Worm (Caenorhabditis elegans) whole organism, L4 larva: ENCODE measurements around the gene sru-18.

Experiments used
- D1046.2 ChIP-seq: fragments of 200-800 bp; sonication (Bioruptor generic); IDR thresholded peaks from 2 replicates; pipeline ENCODE4 v1.3.6; 2022; ENCODE audit warnings: missing genetic modification characterization, missing compliant biosample characterization
- F44E2.7 ChIP-seq: fragments of 200-800 bp; sonication (Bioruptor generic); IDR thresholded peaks from 2 replicates; pipeline ENCODE4 v2.1.2; 2022; ENCODE audit warnings: missing genetic modification characterization, missing compliant biosample characterization
- R02D3.7 ChIP-seq: fragments of 150-350 bp; sonication (generic microtip); optimal IDR thresholded peaks from 3 replicates; lab custom pipeline; 2014; ENCODE audit warnings: missing biosample characterization, missing genetic modification characterization
- Y105C5A.15 ChIP-seq: fragments of 200-800 bp; sonication (Bioruptor generic); IDR thresholded peaks from 2 replicates; pipeline ENCODE4 v1.3.6; 2022; ENCODE audit warnings: missing genetic modification characterization, missing compliant biosample characterization
- Y75B8A.6 ChIP-seq: fragments of 200-800 bp; sonication (Bioruptor generic); IDR thresholded peaks from 2 replicates; pipeline ENCODE4 v1.3.6; 2022; ENCODE audit warnings: missing genetic modification reagents, missing genetic modification characterization, missing compliant biosample characterization
- cey-2 ChIP-seq: sonication (generic microtip); optimal IDR thresholded peaks from 3 replicates; lab custom pipeline; 2017; ENCODE audit warnings: missing genetic modification characterization, mild to moderate bottlenecking, missing compliant biosample characterization, antibody characterized with exemption, borderline replicate concordance; ENCODE audit not compliant: insufficient read depth
- dmd-9 ChIP-seq: fragments of 200-800 bp; sonication (Bioruptor generic); IDR thresholded peaks from 2 replicates; pipeline ENCODE4 v1.3.6; 2022; ENCODE audit warnings: missing genetic modification reagents, missing genetic modification characterization, missing compliant biosample characterization
- egl-43 ChIP-seq: fragments of 200-800 bp; sonication (Bioruptor generic); IDR thresholded peaks from 2 replicates; pipeline ENCODE4 v1.3.6; 2022; ENCODE audit warnings: missing genetic modification reagents, missing genetic modification characterization, missing compliant biosample characterization
- fos-1 ChIP-seq: fragments of 150-350 bp; optimal IDR thresholded peaks from 2 replicates; lab custom pipeline; 2014; ENCODE audit warnings: missing biosample characterization, missing genetic modification characterization
- lim-7 ChIP-seq: fragments of 200-800 bp; sonication (Bioruptor generic); IDR thresholded peaks from 2 replicates; pipeline ENCODE4 v1.3.6; 2022; ENCODE audit warnings: missing genetic modification characterization, missing compliant biosample characterization
- lin-1 ChIP-seq: fragments of 200-800 bp; sonication (Bioruptor generic); IDR thresholded peaks from 2 replicates; pipeline ENCODE4 v1.3.6; 2022; ENCODE audit warnings: missing genetic modification reagents, missing genetic modification characterization, missing compliant biosample characterization
- lin-15B ChIP-seq: fragments of 150-350 bp; sonication (generic microtip); optimal IDR thresholded peaks from 3 replicates; lab custom pipeline; 2014; ENCODE audit warnings: missing biosample characterization, missing genetic modification characterization
- lin-38 ChIP-seq: fragments of 200-800 bp; sonication (Bioruptor generic); IDR thresholded peaks from 2 replicates; pipeline ENCODE4 v1.3.6; 2022; ENCODE audit warnings: missing genetic modification reagents, missing genetic modification characterization, missing compliant biosample characterization
- lin-39 ChIP-seq: fragments of 150-350 bp; optimal IDR thresholded peaks from 2 replicates; lab custom pipeline; 2014; ENCODE audit warnings: missing biosample characterization, missing genetic modification reagents, missing genetic modification characterization
- lsy-2 ChIP-seq, 2 experiments: fragments of 150-350 bp in 1 of 2; sonication (generic microtip) in 1 of 2; optimal IDR thresholded peaks; 2 replicates each; lab custom pipeline; 2014 to 2017; ENCODE audit warnings: missing biosample characterization in 2 of 2, missing genetic modification characterization in 2 of 2
- madf-9 ChIP-seq: fragments of 200-800 bp; sonication (Bioruptor generic); conservative IDR thresholded peaks from 2 replicates; pipeline ENCODE4 v1.3.6; 2022; ENCODE audit warnings: missing genetic modification reagents, missing genetic modification characterization, missing compliant biosample characterization
- mdt-29 ChIP-seq: fragments of 200-800 bp; sonication (Bioruptor generic); IDR thresholded peaks from 2 replicates; pipeline ENCODE4 v1.3.6; 2022; ENCODE audit warnings: missing genetic modification reagents, missing genetic modification characterization, missing compliant biosample characterization
- mep-1 ChIP-seq: fragments of 150-350 bp; sonication (generic microtip); optimal IDR thresholded peaks from 3 replicates; lab custom pipeline; 2014; ENCODE audit warnings: missing biosample characterization, missing genetic modification characterization
- mes-2 ChIP-seq: sonication (generic microtip); optimal IDR thresholded peaks from 2 replicates; lab custom pipeline; 2016; ENCODE audit warnings: missing genotype, mild to moderate bottlenecking, missing genetic modification characterization, missing compliant biosample characterization; ENCODE audit not compliant: poor library complexity, severe bottlenecking
- nhr-10 ChIP-seq: fragments of 150-350 bp; optimal IDR thresholded peaks from 2 replicates; lab custom pipeline; 2014; ENCODE audit warnings: missing biosample characterization, missing genetic modification characterization
- nhr-11 ChIP-seq: fragments of 150-350 bp; optimal IDR thresholded peaks from 2 replicates; lab custom pipeline; 2014; ENCODE audit warnings: missing biosample characterization, missing genetic modification characterization
- nhr-111 ChIP-seq: fragments of 200-800 bp; sonication (Bioruptor generic); optimal IDR thresholded peaks from 2 replicates; lab custom pipeline; 2018; ENCODE audit warnings: mild to moderate bottlenecking, missing genetic modification characterization, missing compliant biosample characterization
- nhr-237 ChIP-seq: sonication (generic microtip); optimal IDR thresholded peaks from 2 replicates; lab custom pipeline; 2017; ENCODE audit warnings: missing biosample characterization, missing genetic modification characterization
- nhr-76 ChIP-seq: fragments of 150-350 bp; optimal IDR thresholded peaks from 2 replicates; lab custom pipeline; 2014; ENCODE audit warnings: missing biosample characterization, missing genetic modification characterization
- php-3 ChIP-seq: fragments of 200-800 bp; sonication (Bioruptor generic); IDR thresholded peaks from 2 replicates; pipeline ENCODE4 v1.3.6; 2022; ENCODE audit warnings: missing genetic modification reagents, missing genetic modification characterization, missing compliant biosample characterization
- pqm-1 ChIP-seq: sonication (generic microtip); optimal IDR thresholded peaks from 2 replicates; lab custom pipeline; 2017; ENCODE audit warnings: missing biosample characterization, missing genetic modification characterization
- sdz-12 ChIP-seq: fragments of 200-800 bp; sonication (Bioruptor generic); optimal IDR thresholded peaks from 2 replicates; lab custom pipeline; 2018; ENCODE audit warnings: mild to moderate bottlenecking, missing genetic modification characterization, missing compliant biosample characterization
- snpc-4 ChIP-seq: fragments of 150-350 bp; optimal IDR thresholded peaks from 2 replicates; lab custom pipeline; 2014; ENCODE audit warnings: missing biosample characterization, missing genetic modification characterization
- spr-3 ChIP-seq: fragments of 200-800 bp; sonication (Bioruptor generic); optimal IDR thresholded peaks from 2 replicates; lab custom pipeline; 2018; ENCODE audit warnings: mild to moderate bottlenecking, missing genetic modification characterization, missing compliant biosample characterization
- unc-62 ChIP-seq, 3 experiments: fragments of 150-350 bp in 1 of 3; sonication (generic microtip); optimal IDR thresholded peaks in 2 of 3; peaks in 1 of 3; 1 replicate in 1 of 3; 2 replicates in 2 of 3; lab custom pipeline; 2014 to 2017; ENCODE audit warnings: missing biosample characterization in 3 of 3, missing genetic modification characterization in 3 of 3, missing genetic modification reagents in 3 of 3, missing genotype in 1 of 3
- vab-7 ChIP-seq: fragments of 200-800 bp; sonication (Bioruptor generic); IDR thresholded peaks from 2 replicates; pipeline ENCODE4 v1.3.6; 2022; ENCODE audit warnings: missing genetic modification reagents, missing genetic modification characterization, missing compliant biosample characterization
- zip-11 ChIP-seq: fragments of 200-800 bp; sonication (Bioruptor generic); IDR thresholded peaks from 2 replicates; pipeline ENCODE4 v1.3.6; 2022; ENCODE audit warnings: missing genetic modification characterization, missing compliant biosample characterization
- zip-2 ChIP-seq: fragments of 150-350 bp; optimal IDR thresholded peaks from 2 replicates; lab custom pipeline; 2014; ENCODE audit warnings: missing biosample characterization, missing genetic modification characterization
- ztf-11 ChIP-seq: fragments of 150-350 bp; optimal IDR thresholded peaks from 2 replicates; lab custom pipeline; 2014; ENCODE audit warnings: missing biosample characterization, missing genetic modification characterization

sru-18 gene

DNA sequence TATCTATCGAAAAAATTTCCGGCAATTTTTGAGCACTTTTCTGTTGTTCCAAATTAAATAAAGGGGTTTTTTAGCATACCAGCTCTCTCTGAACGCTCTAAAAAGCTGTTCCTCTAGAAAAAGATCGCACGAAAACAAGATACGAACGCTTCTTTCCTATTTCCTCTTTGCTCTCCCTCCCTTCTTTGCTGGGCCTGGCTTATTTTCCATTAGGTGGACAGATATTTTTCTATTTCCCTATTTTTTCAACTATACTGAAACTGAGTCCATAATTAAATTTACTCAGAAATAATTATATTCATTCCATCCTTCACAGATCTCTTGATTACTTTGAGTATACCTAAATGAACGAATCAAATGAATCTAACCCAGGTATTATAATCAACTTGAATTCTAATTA, at the start of gene sru-18:
Gene sru-18 (plus strand): TSS at position 301 of the 400 bp plus-strand sequence.
- no peak for TF ChIP-seq nhr-111 (GFP tag; lab: Kevin White, UChicago)

DNA sequence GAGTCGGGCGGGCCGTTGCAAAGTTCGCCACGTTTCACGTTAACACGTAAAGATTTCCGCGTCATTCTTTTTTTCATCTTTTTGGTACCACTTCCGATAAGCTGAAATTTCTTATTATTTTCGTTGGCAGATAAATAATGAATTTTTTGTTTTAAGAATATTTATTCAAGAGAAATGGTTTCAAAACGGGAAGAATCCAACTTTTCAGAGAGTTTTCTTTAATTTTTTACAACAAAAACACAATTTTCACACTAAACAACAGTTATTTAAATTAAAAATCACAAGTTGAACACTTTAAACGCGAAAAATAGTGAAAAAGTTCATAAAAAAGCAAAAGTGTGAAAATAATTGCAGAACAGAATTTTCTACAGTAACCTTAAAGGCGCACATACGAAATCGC, 47.9 kb upstream of the sru-18 start, which contains the start of gene spe-44:
Gene spe-44 (minus strand): TSS at position 101 of the 400 bp plus-strand sequence.
- TF ChIP-seq unc-62 (GFP tag; optimal IDR thresholded peaks at IDR 0.05 in 1 of 2; lab: Kevin White, UChicago) (no peak), unc-62 (tag; optimal IDR thresholded peaks at IDR 0.05; lab: Kevin White, UChicago) (no peak), egl-43 (GFP tag; lab: Robert Waterston, UW) (no peak), lin-1 (GFP tag; lab: Robert Waterston, UW) (no peak), mep-1 (no peak)

DNA sequence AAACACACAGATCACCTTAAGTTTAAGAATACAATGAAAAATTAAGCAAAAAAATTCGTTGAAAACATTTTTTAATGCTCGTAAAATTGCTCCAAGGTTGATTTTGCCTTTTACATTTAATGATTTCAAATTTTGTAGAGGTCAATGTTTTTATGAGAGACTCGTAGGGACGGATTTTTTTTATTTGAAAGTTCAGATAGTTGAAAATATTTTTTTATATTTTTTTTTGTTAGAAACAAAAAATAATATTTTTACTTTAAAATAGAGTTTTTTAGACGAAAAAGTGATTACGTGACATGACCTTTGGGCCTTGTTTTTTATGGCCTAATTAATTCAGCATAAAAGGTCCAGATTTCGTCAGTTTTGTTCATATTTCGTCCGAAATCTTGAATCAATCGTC, 47.3 kb upstream of the sru-18 start, which contains the start of gene smz-1:
Gene smz-1 (plus strand): TSS at position 301 of the 400 bp plus-strand sequence.
- no peak for TF ChIP-seq zip-11 (GFP tag; lab: Robert Waterston, UW)
- TF ChIP-seq mes-2, result no peak
- no peak for TF ChIP-seq nhr-76 (tag; lab: Kevin White, UChicago)

DNA sequence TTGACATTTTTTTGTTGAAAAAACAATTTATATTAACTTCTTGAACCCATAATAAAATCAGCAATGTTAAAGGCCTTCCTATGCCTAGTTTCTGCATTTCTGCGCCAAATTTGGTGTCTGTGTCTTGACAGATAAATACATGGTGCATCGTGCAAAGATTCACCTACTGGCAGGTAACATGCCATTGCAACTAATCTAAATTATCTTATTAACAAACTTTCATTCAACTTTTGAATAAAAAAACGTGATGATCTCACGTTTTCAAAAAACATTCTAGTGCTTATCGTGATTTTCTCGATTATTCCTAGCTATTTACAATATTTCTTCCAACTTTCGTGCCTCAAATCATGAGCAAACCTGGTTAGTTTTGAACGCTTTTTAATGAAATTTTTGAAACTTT, 45.4 kb upstream of the sru-18 start, which contains the start of gene C25G4.7:
Gene C25G4.7 (plus strand): TSS at position 301 of the 400 bp plus-strand sequence.
- no peak for TF ChIP-seq Y105C5A.15 (GFP tag; lab: Robert Waterston, UW)
- TF ChIP-seq dmd-9, result no peak
- no peak for TF ChIP-seq lsy-2 (tag; optimal IDR thresholded peaks at IDR 0.05; lab: Kevin White, UChicago)
- no peak for TF ChIP-seq sdz-12 (GFP tag; lab: Kevin White, UChicago)
- TF ChIP-seq pqm-1, result no peak
- TF ChIP-seq nhr-237 (tag; lab: Kevin White, UChicago), result no peak
- TF ChIP-seq D1046.2, result no peak
- no peak for TF ChIP-seq nhr-11 (tag; lab: Kevin White, UChicago)
- TF ChIP-seq cey-2 (tag; lab: Kevin White, UChicago), result no peak
- no peak for TF ChIP-seq lin-38
- TF ChIP-seq lim-7 (GFP tag; lab: Robert Waterston, UW), result no peak
- TF ChIP-seq R02D3.7, result no peak
- no peak for TF ChIP-seq lin-39
- TF ChIP-seq spr-3 (GFP tag; lab: Kevin White, UChicago), result no peak
- no peak for TF ChIP-seq ztf-11 (tag; lab: Kevin White, UChicago)

DNA sequence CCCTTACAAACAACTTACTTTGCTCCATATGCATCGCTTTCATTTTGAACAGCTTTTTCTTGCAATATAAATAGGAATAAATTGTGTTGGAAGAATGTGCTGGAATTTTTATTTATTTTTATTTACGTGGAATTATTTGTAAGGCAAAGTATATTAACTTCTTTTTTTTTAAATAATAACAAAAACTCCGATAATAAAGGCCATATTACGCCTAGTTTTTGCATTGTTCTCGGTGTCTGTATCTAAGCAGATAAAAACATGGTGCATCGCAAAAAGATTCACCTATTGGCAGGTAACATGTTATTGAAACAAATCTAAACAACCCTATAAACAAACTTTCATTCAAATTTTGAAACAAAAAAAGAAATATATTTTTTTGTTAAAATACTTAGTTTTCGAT, 38.7 kb upstream of the sru-18 start, which contains the start of gene C25G4.8:
Gene C25G4.8 (minus strand): TSS at position 101 of the 400 bp plus-strand sequence.
- no peak for TF ChIP-seq F44E2.7
- TF ChIP-seq pqm-1, result no peak
- TF ChIP-seq snpc-4 (tag; lab: Kevin White, UChicago), result no peak
- TF ChIP-seq fos-1, result no peak
- no peak for TF ChIP-seq nhr-10
- TF ChIP-seq lim-7 (GFP tag; lab: Robert Waterston, UW), result no peak
- no peak for TF ChIP-seq vab-7 (GFP tag; lab: Robert Waterston, UW)
- TF ChIP-seq madf-9 (GFP tag; lab: Robert Waterston, UW), result no peak
- no peak for TF ChIP-seq zip-11 (GFP tag; lab: Robert Waterston, UW)
- TF ChIP-seq mdt-29 (GFP tag; lab: Robert Waterston, UW), result no peak
- no peak for TF ChIP-seq Y75B8A.6 (GFP tag; lab: Robert Waterston, UW)
- TF ChIP-seq lsy-2 (tag; optimal IDR thresholded peaks at IDR 0.05; lab: Kevin White, UChicago), result no peak
- TF ChIP-seq zip-2 (tag; lab: Kevin White, UChicago), result no peak
- TF ChIP-seq lin-1 (GFP tag; lab: Robert Waterston, UW), result no peak
- no peak for TF ChIP-seq php-3 (GFP tag; lab: Robert Waterston, UW)
- no peak for TF ChIP-seq lin-15B (tag; lab: Kevin White, UChicago)
